Worm (Caenorhabditis elegans) whole organism, L4 larva: ENCODE measurements around the gene his-24.

Source experiments
- F37D6.2 ChIP-seq: sonication (generic microtip); optimal IDR thresholded peaks from 2 replicates; lab custom pipeline; 2016; ENCODE audit warnings: mild to moderate bottlenecking, missing genetic modification characterization, missing compliant biosample characterization
- dve-1 ChIP-seq: sonication (generic microtip); optimal IDR thresholded peaks from 2 replicates; lab custom pipeline; 2017; ENCODE audit warnings: antibody characterized with exemption, mild to moderate bottlenecking, missing genetic modification characterization, missing compliant biosample characterization; ENCODE audit not compliant: insufficient read depth
- lir-3 ChIP-seq: sonication (generic microtip); optimal IDR thresholded peaks from 2 replicates; lab custom pipeline; 2016; ENCODE audit warnings: mild to moderate bottlenecking, missing genetic modification characterization, missing compliant biosample characterization
- mxl-2 ChIP-seq: fragments of 200-800 bp; sonication (Bioruptor generic); conservative IDR thresholded peaks from 2 replicates; pipeline ENCODE4 v1.3.6; 2022; ENCODE audit warnings: missing genetic modification reagents, missing genetic modification characterization, missing compliant biosample characterization
- nhr-11 ChIP-seq: fragments of 150-350 bp; optimal IDR thresholded peaks from 2 replicates; lab custom pipeline; 2014; ENCODE audit warnings: missing biosample characterization, missing genetic modification characterization
- nhr-6 ChIP-seq: fragments of 150-350 bp; optimal IDR thresholded peaks from 2 replicates; lab custom pipeline; 2014; ENCODE audit warnings: missing biosample characterization, missing genetic modification characterization
- snpc-4 ChIP-seq: fragments of 150-350 bp; optimal IDR thresholded peaks from 2 replicates; lab custom pipeline; 2014; ENCODE audit warnings: missing biosample characterization, missing genetic modification characterization
- unc-39 ChIP-seq: sonication (generic microtip); optimal IDR thresholded peaks from 2 replicates; lab custom pipeline; 2017; ENCODE audit warnings: missing biosample characterization, missing genetic modification characterization
- unc-62 ChIP-seq, 3 experiments: fragments of 150-350 bp in 1 of 3; sonication (generic microtip); optimal IDR thresholded peaks in 2 of 3; peaks in 1 of 3; 1 replicate in 1 of 3; 2 replicates in 2 of 3; lab custom pipeline; 2014 to 2017; ENCODE audit warnings: missing biosample characterization in 3 of 3, missing genetic modification characterization in 3 of 3, missing genetic modification reagents in 3 of 3, missing genotype in 1 of 3
- zag-1 ChIP-seq: fragments of 150-350 bp; optimal IDR thresholded peaks from 2 replicates; lab custom pipeline; 2014; ENCODE audit warnings: missing biosample characterization, missing genetic modification characterization
- ztf-11 ChIP-seq: fragments of 150-350 bp; optimal IDR thresholded peaks from 2 replicates; lab custom pipeline; 2014; ENCODE audit warnings: missing biosample characterization, missing genetic modification characterization

ce11 chrX:14500422-14501058 lies 10.6 kb downstream of the his-24 start:
- TF ChIP-seq unc-62 (GFP tag; optimal IDR thresholded peaks at IDR 0.05 in 1 of 2; lab: Kevin White, UChicago) (peak; percentile 38 to 47), unc-62 (tag; optimal IDR thresholded peaks at IDR 0.05; lab: Kevin White, UChicago) (no peak), lir-3 (no peak), mxl-2 (no peak), dve-1 (tag; lab: Kevin White, UChicago) (peak; percentile 95), nhr-11 (tag; lab: Kevin White, UChicago) (no peak), ztf-11 (tag; lab: Kevin White, UChicago) (no peak), unc-39 (tag; lab: Kevin White, UChicago) (no peak), nhr-6 (no peak), snpc-4 (no peak), zag-1 (no peak), F37D6.2 (tag; lab: Kevin White, UChicago) (no peak)
